Fruit fly (Drosophila melanogaster): ENCODE results near the gene Saf-B.

Gene Saf-B

DNA sequence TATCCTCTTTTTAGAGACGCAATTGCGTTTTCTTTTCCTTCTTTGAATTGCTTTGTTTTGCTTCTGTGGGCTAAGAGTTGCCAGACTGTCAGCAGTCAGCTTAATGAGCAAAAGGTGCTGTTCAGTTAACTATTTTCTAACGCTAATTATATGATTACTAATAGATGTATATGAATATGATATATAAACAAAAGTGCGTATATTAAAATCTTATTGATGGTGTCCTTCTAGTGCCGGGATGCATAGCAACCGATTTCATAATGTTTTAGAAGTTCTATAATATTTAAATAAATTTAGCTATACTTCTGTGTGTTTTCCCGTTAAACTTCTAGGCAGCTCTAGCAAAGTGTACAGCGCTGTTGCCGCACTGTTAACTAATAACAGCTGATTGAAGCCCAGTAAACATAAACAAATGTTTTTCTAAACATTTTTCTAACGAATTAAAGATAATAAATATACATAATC is 12.7 kb downstream of the Saf-B start, which contains the start of the genes Kaz and CG43273 (continued):
- TF ChIP-seq CoRest (tag; optimal IDR thresholded peaks at IDR 0.05) (peak; percentile 79), CG6689 (GFP tag; IDR thresholded peaks at IDR 0.05) (no peak), Dip3 (GFP tag; optimal IDR thresholded peaks at IDR 0.05) (no peak), BtbVII (GFP tag; optimal IDR thresholded peaks at IDR 0.05) (no peak), CG2202 (tag; optimal IDR thresholded peaks at IDR 0.05) (peak; percentile 12), CG8359 (GFP tag; optimal IDR thresholded peaks at IDR 0.05; ENCODE audit: borderline replicate concordance) (no peak), CG11398 (GFP tag; optimal IDR thresholded peaks at IDR 0.05) (no peak), CG6791 (GFP tag; IDR thresholded peaks at IDR 0.05; ENCODE audit: partially characterized antibody) (no peak), hth (optimal IDR thresholded peaks at IDR 0.05) (no peak), Dip2 (GFP tag; IDR thresholded peaks at IDR 0.05) (no peak), CG13123 (GFP tag; optimal IDR thresholded peaks at IDR 0.05) (no peak), Lpt (GFP tag; optimal IDR thresholded peaks at IDR 0.05) (no peak), CG10147 (GFP tag; optimal IDR thresholded peaks at IDR 0.05) (no peak), lmd (GFP tag; IDR thresholded peaks at IDR 0.05) (peak; percentile 34; the same call in 1 of the 2 replicates), gt (GFP tag; IDR thresholded peaks at IDR 0.05) (no peak), Jarid2 (GFP tag; optimal IDR thresholded peaks at IDR 0.05) (no peak), CG9876 (GFP tag; optimal IDR thresholded peaks at IDR 0.05) (no peak), Camta (GFP tag; optimal IDR thresholded peaks at IDR 0.05) (no peak), CG4617 (GFP tag; optimal IDR thresholded peaks at IDR 0.05; ENCODE audit: borderline replicate concordance) (peak; percentile 57), PHDP (tag; optimal IDR thresholded peaks at IDR 0.05) (no peak), Ravus (GFP tag; IDR thresholded peaks at IDR 0.05) (no peak; the same call in 1 of the 2 replicates), CG3847 (GFP tag; IDR thresholded peaks at IDR 0.05) (peak; percentile 75), CG3995 (GFP tag; optimal IDR thresholded peaks at IDR 0.05) (no peak), CG14965 (GFP tag; optimal IDR thresholded peaks at IDR 0.05; ENCODE audit: borderline replicate concordance) (no peak), D19A (tag; optimal IDR thresholded peaks at IDR 0.05) (no peak), Xrp1 (GFP tag; IDR thresholded peaks at IDR 0.05) (peak; percentile 40; the same call in 1 of the 2 replicates), Adf1 (GFP tag; IDR thresholded peaks at IDR 0.05) (no peak), da (GFP tag; optimal IDR thresholded peaks at IDR 0.05) (no peak), cato (GFP tag; optimal IDR thresholded peaks at IDR 0.05; ENCODE audit: borderline replicate concordance) (peak; percentile 15), crc (GFP tag; optimal IDR thresholded peaks at IDR 0.05) (no peak), CG6683 (GFP tag; optimal IDR thresholded peaks at IDR 0.05) (no peak), Oaz (GFP tag; IDR thresholded peaks at IDR 0.05) (no peak), CG5245 (GFP tag; optimal IDR thresholded peaks at IDR 0.05) (no peak), Optix (GFP tag; IDR thresholded peaks at IDR 0.05) (no peak), CrebB (tag; optimal IDR thresholded peaks at IDR 0.05) (no peak), CG7372 (GFP tag; IDR thresholded peaks at IDR 0.05) (peak; percentile 69), CG7556 (GFP tag; optimal IDR thresholded peaks at IDR 0.05) (no peak), nom (GFP tag; optimal IDR thresholded peaks at IDR 0.05) (no peak), Sin3A (optimal IDR thresholded peaks at IDR 0.05) (peak; percentile 43), CG11695 (GFP tag; IDR thresholded peaks at IDR 0.05) (no peak), Ptx1 (GFP tag; IDR thresholded peaks at IDR 0.05) (peak; percentile 75), Fer1 (GFP tag; optimal IDR thresholded peaks at IDR 0.05) (no peak), Bgb (GFP tag; IDR thresholded peaks at IDR 0.05; ENCODE audit: partially characterized antibody) (no peak), CG4328 (GFP tag; optimal IDR thresholded peaks at IDR 0.05) (peak; percentile 23), maf-S (GFP tag; optimal IDR thresholded peaks at IDR 0.05) (no peak), CG15479 (GFP tag; optimal IDR thresholded peaks at IDR 0.05) (no peak), her (GFP tag; optimal IDR thresholded peaks at IDR 0.05) (no peak), Eip74EF (GFP tag; optimal IDR thresholded peaks at IDR 0.05) (no peak), CG14014 (GFP tag; IDR thresholded peaks at IDR 0.05) (peak; percentile 60; the same call in 1 of the 2 replicates), ken (GFP tag; IDR thresholded peaks at IDR 0.05) (peak; percentile 57; the same call in 2 of the 3 replicates), CG9727 (GFP tag; optimal IDR thresholded peaks at IDR 0.05) (peak; percentile 32), dysf (GFP tag; IDR thresholded peaks at IDR 0.05) (peak; percentile 56; the same call in 1 of the 3 replicates)

Data from whole organism, embryonic.